Fruit fly (Drosophila melanogaster) whole organism, embryonic: ENCODE measurements around the gene Strip.

Source experiments
- ATbp ChIP-seq: fragments of 200-800 bp; sonication (Bioruptor generic); optimal IDR thresholded peaks from 2 replicates; lab custom pipeline; 2017; ENCODE audit warnings: missing biosample characterization, mild to moderate bottlenecking, missing genetic modification characterization, missing genetic modification reagents
- Abd-B ChIP-seq: fragments of 200-800 bp; sonication (Bioruptor generic); optimal IDR thresholded peaks from 2 replicates; lab custom pipeline; 2018; ENCODE audit warnings: missing biosample characterization, mild to moderate bottlenecking, missing genetic modification characterization, moderate library complexity
- Aef1 ChIP-seq: fragments of 200-800 bp; sonication (Bioruptor generic); IDR thresholded peaks from 3 replicates; pipeline ENCODE4 v1.3.6; 2022; ENCODE audit warnings: missing biosample characterization, missing genetic modification characterization
- Bgb ChIP-seq: fragments of 200-800 bp; sonication (Bioruptor generic); IDR thresholded peaks from 2 replicates; pipeline ENCODE4 v1.3.6; 2022; ENCODE audit warnings: missing biosample characterization, missing genetic modification characterization; ENCODE audit not compliant: partially characterized antibody
- CG10274 ChIP-seq: fragments of 200-800 bp; sonication (Bioruptor generic); optimal IDR thresholded peaks from 3 replicates; lab custom pipeline; 2017; ENCODE audit warnings: missing biosample characterization, mild to moderate bottlenecking, missing genetic modification characterization
- CG10979 ChIP-seq: fragments of 200-800 bp; sonication (Bioruptor generic); optimal IDR thresholded peaks from 2 replicates; lab custom pipeline; 2018; ENCODE audit warnings: missing biosample characterization, mild to moderate bottlenecking, missing genetic modification characterization, moderate library complexity
- CG12391 ChIP-seq: fragments of 200-800 bp; sonication (Bioruptor generic); optimal IDR thresholded peaks from 3 replicates; lab custom pipeline; 2018; ENCODE audit warnings: missing biosample characterization, mild to moderate bottlenecking, missing genetic modification characterization, moderate library complexity
- CG14441 ChIP-seq: fragments of 200-800 bp; sonication (Bioruptor generic); IDR thresholded peaks from 2 replicates; pipeline ENCODE4 v1.3.6; 2022; ENCODE audit warnings: missing biosample characterization, missing genetic modification characterization
- CG14667 ChIP-seq: fragments of 200-800 bp; sonication (Bioruptor generic); IDR thresholded peaks from 2 replicates; pipeline ENCODE4 v1.3.6; 2022; ENCODE audit warnings: missing biosample characterization, missing genetic modification characterization
- CG15696 ChIP-seq: fragments of 200-800 bp; sonication (Bioruptor generic); optimal IDR thresholded peaks from 2 replicates; lab custom pipeline; 2019; ENCODE audit warnings: missing biosample characterization, mild to moderate bottlenecking, missing genetic modification characterization, moderate library complexity
- CG1603 ChIP-seq: fragments of 200-800 bp; sonication (Bioruptor generic); optimal IDR thresholded peaks from 2 replicates; lab custom pipeline; 2019; ENCODE audit warnings: missing biosample characterization, mild to moderate bottlenecking, missing genetic modification characterization, moderate library complexity
- CG17361 ChIP-seq: fragments of 200-800 bp; sonication (Bioruptor generic); IDR thresholded peaks from 3 replicates; pipeline ENCODE4 v1.3.6; 2022; ENCODE audit warnings: missing biosample characterization, missing genetic modification characterization
- CG17568 ChIP-seq: fragments of 200-800 bp; sonication (Bioruptor generic); optimal IDR thresholded peaks from 2 replicates; lab custom pipeline; 2018; ENCODE audit warnings: missing biosample characterization, mild to moderate bottlenecking, missing genetic modification characterization, moderate library complexity
- CG18262 ChIP-seq: fragments of 200-800 bp; optimal IDR thresholded peaks from 3 replicates; lab custom pipeline; 2019; ENCODE audit warnings: missing biosample characterization, mild to moderate bottlenecking, missing genetic modification characterization, moderate library complexity
- CG1832 ChIP-seq: fragments of 200-800 bp; sonication (Bioruptor generic); optimal IDR thresholded peaks from 2 replicates; lab custom pipeline; 2017; ENCODE audit warnings: missing biosample characterization, mild to moderate bottlenecking, missing genetic modification characterization, inconsistent platforms
- CG18619 ChIP-seq: fragments of 200-800 bp; sonication (Bioruptor generic); optimal IDR thresholded peaks from 3 replicates; lab custom pipeline; 2017; ENCODE audit warnings: missing biosample characterization, mild to moderate bottlenecking, missing genetic modification characterization
- CG31365 ChIP-seq: fragments of 200-800 bp; sonication (Bioruptor generic); optimal IDR thresholded peaks from 2 replicates; lab custom pipeline; 2018; ENCODE audit warnings: missing biosample characterization, mild to moderate bottlenecking, missing genetic modification characterization
- CG3407 ChIP-seq: fragments of 200-800 bp; sonication (Bioruptor generic); optimal IDR thresholded peaks from 2 replicates; lab custom pipeline; 2018; ENCODE audit warnings: missing biosample characterization, mild to moderate bottlenecking, missing genetic modification characterization
- CG3726 ChIP-seq: fragments of 200-800 bp; sonication (Bioruptor generic); IDR thresholded peaks from 3 replicates; pipeline ENCODE4, ENCODE4 v1.3.6; 2022; ENCODE audit warnings: missing biosample characterization, missing genetic modification characterization
- CG4730 ChIP-seq: fragments of 200-800 bp; sonication (Bioruptor generic); IDR thresholded peaks from 2 replicates; pipeline ENCODE4 v1.3.6; 2022; ENCODE audit warnings: missing biosample characterization, missing genetic modification characterization
- CG8281 ChIP-seq: fragments of 200-800 bp; sonication (Bioruptor generic); optimal IDR thresholded peaks from 2 replicates; lab custom pipeline; 2018; ENCODE audit warnings: missing biosample characterization, mild to moderate bottlenecking, missing genetic modification characterization, moderate library complexity
- CG8388 ChIP-seq: fragments of 200-800 bp; sonication (Bioruptor generic); optimal IDR thresholded peaks from 2 replicates; lab custom pipeline; 2019; ENCODE audit warnings: missing biosample characterization, mild to moderate bottlenecking, missing genetic modification characterization, moderate library complexity
- Drgx ChIP-seq: fragments of 200-800 bp; sonication (Bioruptor generic); IDR thresholded peaks from 2 replicates; pipeline ENCODE4 v1.3.6; 2022; ENCODE audit warnings: missing biosample characterization, missing genetic modification characterization
- Fer3 ChIP-seq: fragments of 200-800 bp; sonication (Bioruptor generic); optimal IDR thresholded peaks from 2 replicates; lab custom pipeline; 2018; ENCODE audit warnings: missing biosample characterization, mild to moderate bottlenecking, missing genetic modification characterization, moderate library complexity
- H15 ChIP-seq: fragments of 200-800 bp; sonication (Bioruptor generic); IDR thresholded peaks from 3 replicates; pipeline ENCODE4 v1.3.6; 2022; ENCODE audit warnings: missing biosample characterization, missing genetic modification characterization
- Hand ChIP-seq: fragments of 200-800 bp; sonication (Bioruptor generic); optimal IDR thresholded peaks from 2 replicates; lab custom pipeline; 2017; ENCODE audit warnings: mild to moderate bottlenecking, missing biosample characterization, missing genetic modification reagents, missing genetic modification characterization
- Mrtf ChIP-seq: fragments of 200-800 bp; sonication (Bioruptor generic); IDR thresholded peaks from 3 replicates; pipeline ENCODE4 v1.3.6; 2022; ENCODE audit warnings: missing biosample characterization, missing genetic modification characterization
- NC2β ChIP-seq: fragments of 200-800 bp; sonication (Bioruptor generic); optimal IDR thresholded peaks from 2 replicates; lab custom pipeline; 2016; ENCODE audit warnings: missing biosample characterization, missing genetic modification characterization
- Neu2 ChIP-seq: fragments of 200-800 bp; sonication (Bioruptor generic); optimal IDR thresholded peaks from 3 replicates; lab custom pipeline; 2016; ENCODE audit warnings: missing biosample characterization, missing genetic modification characterization, borderline replicate concordance
- NfI ChIP-seq: fragments of 200-800 bp; sonication (Bioruptor generic); optimal IDR thresholded peaks from 3 replicates; lab custom pipeline; 2018; ENCODE audit warnings: missing biosample characterization, mild to moderate bottlenecking, missing genetic modification characterization, moderate library complexity
- Oaz ChIP-seq: fragments of 200-800 bp; sonication (Bioruptor generic); IDR thresholded peaks from 2 replicates; pipeline ENCODE4 v1.3.6; 2022; ENCODE audit warnings: missing biosample characterization, missing genetic modification characterization
- PHDP ChIP-seq: fragments of 200-800 bp; sonication (Bioruptor generic); optimal IDR thresholded peaks from 3 replicates; lab custom pipeline; 2018; ENCODE audit warnings: missing biosample characterization, mild to moderate bottlenecking, missing genetic modification characterization, moderate library complexity
- Poxn ChIP-seq: fragments of 200-800 bp; sonication (Bioruptor generic); IDR thresholded peaks from 2 replicates; pipeline ENCODE4 v1.3.6; 2022; ENCODE audit warnings: missing biosample characterization, missing genetic modification characterization
- Xrp1 ChIP-seq: fragments of 200-800 bp; sonication (Bioruptor generic); IDR thresholded peaks from 2 replicates; pipeline ENCODE4 v1.3.6; 2022; ENCODE audit warnings: missing biosample characterization, missing genetic modification characterization
- ac ChIP-seq: fragments of 200-800 bp; sonication (Bioruptor generic); optimal IDR thresholded peaks from 3 replicates; lab custom pipeline; 2017; ENCODE audit warnings: missing biosample characterization, mild to moderate bottlenecking, missing genetic modification characterization
- az2 ChIP-seq: fragments of 200-800 bp; sonication (Bioruptor generic); optimal IDR thresholded peaks from 3 replicates; lab custom pipeline; 2016; ENCODE audit warnings: missing biosample characterization, missing genetic modification characterization
- bbx ChIP-seq: fragments of 200-800 bp; sonication (Bioruptor generic); IDR thresholded peaks from 2 replicates; pipeline ENCODE4 v1.3.6; 2022; ENCODE audit warnings: missing biosample characterization, missing genetic modification characterization; ENCODE audit not compliant: partially characterized antibody
- chn ChIP-seq: fragments of 200-800 bp; sonication (Bioruptor generic); optimal IDR thresholded peaks from 2 replicates; lab custom pipeline; 2016; ENCODE audit warnings: missing biosample characterization, missing genetic modification characterization
- ci ChIP-seq: fragments of 200-800 bp; sonication (Bioruptor generic); IDR thresholded peaks from 3 replicates; pipeline ENCODE4 v1.3.6; 2022; ENCODE audit warnings: missing biosample characterization, missing genetic modification characterization
- croc ChIP-seq: fragments of 200-800 bp; sonication (Bioruptor generic); conservative IDR thresholded peaks from 3 replicates; pipeline ENCODE4 v1.3.6; 2022; ENCODE audit warnings: missing biosample characterization, missing genetic modification characterization
- crp ChIP-seq, 2 experiments: fragments of 200-800 bp; sonication (Bioruptor generic); optimal IDR thresholded peaks; 2 replicates in 1 of 2; 3 replicates in 1 of 2; lab custom pipeline; 2017; ENCODE audit warnings: missing biosample characterization in 2 of 2, missing genetic modification characterization in 2 of 2, mild to moderate bottlenecking in 1 of 2, moderate library complexity in 1 of 2
- dpn ChIP-seq, 2 experiments: fragments of 200-800 bp; sonication (Bioruptor generic); optimal IDR thresholded peaks; 3 replicates each; lab custom pipeline; 2016; ENCODE audit warnings: missing biosample characterization in 2 of 2, missing genetic modification characterization in 2 of 2
- ewg ChIP-seq: fragments of 200-800 bp; sonication (Bioruptor generic); optimal IDR thresholded peaks from 3 replicates; lab custom pipeline; 2017; ENCODE audit warnings: mild to moderate bottlenecking, missing biosample characterization, missing genetic modification reagents, missing genetic modification characterization
- jigr1 ChIP-seq: fragments of 200-800 bp; sonication (Bioruptor generic); IDR thresholded peaks from 3 replicates; pipeline ENCODE4 v1.3.6; 2022; ENCODE audit warnings: missing biosample characterization, missing genetic modification characterization
- lov ChIP-seq, 2 experiments: fragments of 200-800 bp in 1 of 2; fragments of >200 bp in 1 of 2; sonication (Bioruptor generic) in 1 of 2; IDR thresholded peaks in 1 of 2; optimal IDR thresholded peaks in 1 of 2; 2 replicates in 1 of 2; 3 replicates in 1 of 2; pipeline versions ENCODE4 v1.3.6 to Lab custom; 2017 to 2022; ENCODE audit warnings: missing biosample characterization in 1 of 2, missing genetic modification characterization in 1 of 2
- sisA ChIP-seq: fragments of 200-800 bp; sonication (Bioruptor generic); IDR thresholded peaks from 2 replicates; pipeline ENCODE4 v1.3.6; 2022; ENCODE audit warnings: missing biosample characterization, missing genetic modification characterization
- tna ChIP-seq: fragments of 200-800 bp; sonication (Bioruptor generic); IDR thresholded peaks from 2 replicates; pipeline ENCODE4 v1.3.6; 2022; ENCODE audit warnings: missing biosample characterization, missing genetic modification characterization; ENCODE audit not compliant: partially characterized antibody
- usp ChIP-seq: fragments of >200 bp; optimal IDR thresholded peaks from 2 replicates; lab custom pipeline; 2017; ENCODE audit warnings: missing biosample characterization, missing genetic modification characterization
- vvl ChIP-seq: fragments of 200-800 bp; sonication (Bioruptor generic); IDR thresholded peaks from 2 replicates; pipeline ENCODE4 v1.3.6; 2022; ENCODE audit warnings: missing biosample characterization, missing genetic modification characterization

The Strip gene

DNA sequence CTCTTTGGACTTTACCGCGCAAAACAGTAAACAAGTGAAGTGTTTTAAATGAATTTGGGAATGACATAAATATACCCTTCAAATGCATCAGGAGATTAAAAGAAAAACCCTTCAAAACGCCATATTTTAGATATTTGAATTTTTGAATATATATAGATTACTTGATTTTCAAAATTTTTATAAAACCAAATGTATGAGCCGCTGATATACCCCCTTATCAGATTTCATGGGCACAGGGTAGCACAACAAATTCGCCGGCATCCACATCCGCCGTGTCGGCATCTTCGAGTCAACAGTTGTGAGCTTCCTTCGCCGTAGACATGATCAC, 49.3 kb upstream of the Strip start, which contains the start of gene Ids (continued):
- peak; percentile 29 for TF ChIP-seq CG8281 (tag; lab: Kevin White, UChicago)
- TF ChIP-seq CG18262 (tag; lab: Kevin White, UChicago), result peak; percentile 67
- peak; percentile 72 for TF ChIP-seq CG4730
- TF ChIP-seq jigr1 (GFP tag; lab: Robert Waterston, UW), result no peak
- peak; percentile 67 for TF ChIP-seq sisA (GFP tag; lab: Robert Waterston, UW)
- no peak for TF ChIP-seq CG17568 (GFP tag; lab: Kevin White, UChicago)
- TF ChIP-seq CG10274 (GFP tag; lab: Kevin White, UChicago), result peak; percentile 13
- TF ChIP-seq Oaz (GFP tag; lab: Robert Waterston, UW), result peak; percentile 39; the same call in 1 of the 2 replicates
- TF ChIP-seq Poxn (GFP tag; lab: Robert Waterston, UW), result no peak
- TF ChIP-seq NC2β (GFP tag; lab: Kevin White, UChicago), result peak; percentile 35
- TF ChIP-seq tna, result no peak
- no peak for TF ChIP-seq ac
- TF ChIP-seq Fer3 (tag; lab: Kevin White, UChicago), result peak; percentile 68
- TF ChIP-seq usp (GFP tag; lab: Kevin White, UChicago), result no peak
- peak; percentile 24 for TF ChIP-seq ATbp
- no peak for TF ChIP-seq Bgb
- peak; percentile 71 for TF ChIP-seq PHDP (tag; lab: Kevin White, UChicago)
- TF ChIP-seq Abd-B (GFP tag; lab: Kevin White, UChicago), result peak; percentile 55
- peak; percentile 79; the same call in 2 of the 3 replicates for TF ChIP-seq H15 (GFP tag; lab: Robert Waterston, UW)
- TF ChIP-seq Xrp1 (GFP tag; lab: Robert Waterston, UW), result peak; percentile 90
- TF ChIP-seq CG12391 (tag; lab: Kevin White, UChicago), result peak; percentile 71
- no peak for TF ChIP-seq lov (optimal IDR thresholded peaks at IDR 0.05; lab: Kevin White, UChicago)
- TF ChIP-seq lov (GFP tag; IDR thresholded peaks at IDR 0.05; lab: Robert Waterston, UW), result peak; percentile 72; the same call in 1 of the 3 replicates
- peak; percentile 12 to 69 for TF ChIP-seq dpn (GFP tag; optimal IDR thresholded peaks at IDR 0.05; lab: Kevin White, UChicago)
- TF ChIP-seq CG1832, result no peak
- TF ChIP-seq ci (GFP tag; lab: Robert Waterston, UW), result peak; percentile 83
- peak; percentile 86 for TF ChIP-seq CG14441
- peak; percentile 72 for TF ChIP-seq Drgx (GFP tag; lab: Robert Waterston, UW)
- peak; percentile 37 for TF ChIP-seq chn (GFP tag; lab: Kevin White, UChicago)
- TF ChIP-seq bbx (GFP tag; lab: Robert Waterston, UW), result no peak
- TF ChIP-seq CG3726 (GFP tag; lab: Robert Waterston, UW), result 0 out of 3 replicates have a peak, but pooled peaks have one; percentile 64
- TF ChIP-seq vvl (GFP tag; lab: Robert Waterston, UW), result peak; percentile 86
- no peak for TF ChIP-seq CG31365 (tag; lab: Kevin White, UChicago)
- peak; percentile 67 for TF ChIP-seq CG8388
- peak; percentile 72 for TF ChIP-seq CG17361 (GFP tag; lab: Robert Waterston, UW)
- no peak for TF ChIP-seq Neu2
- TF ChIP-seq CG15696 (tag; lab: Kevin White, UChicago), result no peak
- TF ChIP-seq CG3407 (GFP tag; lab: Kevin White, UChicago), result peak; percentile 58
- peak; percentile 66; the same call in 1 of the 2 replicates for TF ChIP-seq CG14667 (GFP tag; lab: Robert Waterston, UW)
- TF ChIP-seq CG1603, result peak; percentile 27
- no peak for TF ChIP-seq Hand (GFP tag; lab: Kevin White, UChicago)
- peak; percentile 68 for TF ChIP-seq az2 (GFP tag; lab: Kevin White, UChicago)
- 0 out of 3 replicates have a peak, but pooled peaks have one; percentile 48 for TF ChIP-seq Mrtf (GFP tag; lab: Robert Waterston, UW)
- TF ChIP-seq crp (GFP tag; optimal IDR thresholded peaks at IDR 0.05; lab: Kevin White, UChicago), result peak in 1 of 2 experiments; percentile 15
- TF ChIP-seq CG10979, result peak; percentile 63
- TF ChIP-seq ewg, result peak; percentile 21
- TF ChIP-seq CG18619 (GFP tag; lab: Kevin White, UChicago), result peak; percentile 59
- peak; percentile 61 for TF ChIP-seq NfI (GFP tag; lab: Kevin White, UChicago)
- peak; percentile 57; the same call in 2 of the 3 replicates for TF ChIP-seq croc (GFP tag; lab: Robert Waterston, UW)
- TF ChIP-seq Aef1 (GFP tag; lab: Robert Waterston, UW), result peak; percentile 73; the same call in 2 of the 3 replicates
